Fruit fly (Drosophila melanogaster) whole organism, larva: ENCODE data around the gene Ptpa.
"Not testable (repeated sequence)": the region's sequence is repeated elsewhere in the genome, so short reads cannot be mapped to it uniquely, and the experiment has no call there.

Source experiments
- noc ChIP-seq: fragments of 200-800 bp; sonication (Bioruptor generic); optimal IDR thresholded peaks from 3 replicates; lab custom pipeline; 2019; ENCODE audit warnings: missing biosample characterization, mild to moderate bottlenecking, missing genetic modification characterization, moderate library complexity

Ptpa gene

DNA sequence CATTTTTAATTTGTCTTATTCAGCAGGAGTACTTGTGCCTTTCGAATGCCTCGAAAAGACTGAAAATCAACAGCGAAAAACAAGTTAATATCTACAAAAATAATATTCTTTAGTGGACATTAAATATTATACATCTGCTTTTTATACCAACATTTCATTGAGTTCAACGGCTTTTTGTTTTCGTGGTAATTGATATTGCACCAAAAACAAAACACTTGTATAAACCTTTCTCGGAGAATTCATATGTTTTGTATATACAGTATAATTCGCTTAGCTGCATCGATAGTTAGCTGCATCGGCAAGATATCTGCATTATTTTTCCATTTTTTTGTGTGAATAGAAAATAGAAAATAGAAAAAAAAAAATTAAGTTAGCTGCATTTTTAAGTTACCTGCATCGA, 11.6 kb downstream of the Ptpa start, which contains the start of gene CG42460:
CG42460 (minus strand) TSS at position 101 of the 400 bp plus-strand sequence.
- TF ChIP-seq noc (tag; lab: Kevin White, UChicago) = not testable (repeated sequence)

DNA sequence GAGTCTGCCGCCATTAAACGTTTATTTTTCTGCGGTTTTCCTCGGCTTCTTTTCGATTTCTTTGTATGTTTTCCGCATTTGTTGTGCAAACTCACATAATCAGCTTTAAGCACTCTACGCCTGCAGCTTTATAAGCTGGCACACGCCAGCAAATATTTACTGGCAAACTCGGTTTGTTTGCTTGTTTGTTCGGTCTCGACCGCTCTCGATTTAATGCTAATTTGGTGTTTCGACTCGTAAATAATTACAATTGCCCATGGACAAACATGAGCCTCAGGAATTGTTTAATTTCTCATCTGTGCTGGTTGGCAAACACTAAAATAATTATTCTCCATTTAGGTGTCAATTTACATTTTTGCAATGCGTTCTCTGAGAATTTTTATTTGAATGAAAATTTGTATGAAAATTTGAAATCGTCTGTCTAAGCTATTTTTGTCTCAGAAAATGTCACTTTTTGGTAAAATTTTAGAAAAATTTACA, 20.8 kb downstream of the Ptpa start, which contains the start of gene CG34175:
CG34175 (plus strand) TSS at position 430 of the 480 bp plus-strand sequence.
- TF ChIP-seq noc (tag; lab: Kevin White, UChicago) = no peak

DNA sequence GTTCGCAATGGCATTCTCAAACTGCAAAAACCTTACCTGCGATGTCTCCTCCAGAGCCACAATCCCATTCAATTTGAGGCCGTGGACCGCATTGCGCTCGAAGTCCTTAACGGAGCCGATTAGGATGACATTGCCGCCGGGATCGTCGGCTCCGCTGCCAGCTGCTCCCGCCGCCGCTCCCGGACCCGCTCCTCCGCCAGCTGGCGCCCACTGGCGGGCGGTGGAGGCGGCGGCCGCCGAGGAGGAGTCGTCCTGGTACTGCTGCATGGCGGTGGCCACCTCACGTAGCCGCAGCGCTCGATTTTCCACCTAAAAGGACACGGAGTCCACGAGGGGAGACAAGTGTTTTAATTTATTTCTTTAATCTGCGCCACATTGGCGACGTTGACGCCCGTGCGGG, 30.9 kb downstream of the Ptpa start:
- no peak for TF ChIP-seq noc (tag; lab: Kevin White, UChicago)

DNA sequence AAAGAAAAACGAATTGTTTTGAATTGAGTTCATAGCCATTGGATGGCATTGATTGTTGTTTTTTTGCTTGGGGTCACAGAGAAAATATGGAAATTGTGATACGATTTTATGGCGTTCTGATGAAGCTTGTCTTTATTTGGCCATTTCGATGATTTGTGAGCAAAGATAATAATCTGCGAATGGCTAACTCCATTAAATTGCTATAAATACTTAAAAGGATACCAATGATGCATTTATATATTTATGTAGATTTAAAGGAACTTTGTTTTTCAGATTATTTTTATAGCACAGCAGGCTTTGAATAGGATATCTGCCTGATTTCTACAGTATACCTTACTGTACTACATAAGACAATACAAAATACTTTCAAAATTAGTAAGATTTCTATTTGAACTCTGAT, 33.5 kb downstream of the Ptpa start, which contains the start of gene CG8840:
CG8840 (plus strand) TSS at position 301 of the 400 bp plus-strand sequence.
- no peak for TF ChIP-seq noc (tag; lab: Kevin White, UChicago)

DNA sequence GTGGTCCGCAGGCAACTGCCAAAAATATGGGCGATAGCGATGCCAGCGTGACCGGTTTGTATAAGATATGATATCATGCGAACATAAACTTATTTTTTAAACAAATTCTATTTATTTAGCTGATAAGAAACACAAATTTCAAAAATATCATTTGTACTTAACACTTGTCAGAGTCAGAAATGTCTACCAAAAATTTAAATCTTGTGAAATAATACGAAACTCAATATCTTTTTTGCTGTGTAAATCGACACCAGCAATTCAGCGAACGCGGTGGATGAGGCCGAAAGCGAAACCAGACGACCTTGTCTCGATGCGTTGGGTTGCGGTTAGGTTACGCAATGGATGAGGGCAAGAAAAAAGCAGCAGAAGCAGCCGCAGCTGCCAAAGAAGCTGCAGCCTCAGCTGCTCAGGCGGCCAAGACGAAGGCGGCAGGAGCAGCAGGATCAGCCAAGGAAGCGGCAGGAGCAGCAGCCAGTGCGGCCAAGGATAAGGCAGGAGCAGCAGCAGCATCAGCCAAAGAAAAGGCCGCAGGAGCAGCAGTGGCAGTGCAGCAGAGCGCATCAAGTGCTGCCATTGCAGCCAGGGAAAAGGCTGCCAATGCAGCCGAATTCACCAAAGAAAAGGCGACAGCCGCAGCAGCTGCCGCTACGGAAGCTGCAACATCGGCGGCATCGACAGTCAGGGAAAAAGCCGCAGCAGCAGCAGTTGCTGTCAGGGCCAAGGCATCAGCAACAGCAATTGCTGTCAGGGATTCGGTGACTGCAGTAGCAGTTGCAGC, 39.9 kb downstream of the Ptpa start, which contains the start of gene CG31952:
CG31952 (plus strand) TSS at position 167 of the 778 bp plus-strand sequence.
- TF ChIP-seq noc (tag; lab: Kevin White, UChicago) = peak; percentile 2

DNA sequence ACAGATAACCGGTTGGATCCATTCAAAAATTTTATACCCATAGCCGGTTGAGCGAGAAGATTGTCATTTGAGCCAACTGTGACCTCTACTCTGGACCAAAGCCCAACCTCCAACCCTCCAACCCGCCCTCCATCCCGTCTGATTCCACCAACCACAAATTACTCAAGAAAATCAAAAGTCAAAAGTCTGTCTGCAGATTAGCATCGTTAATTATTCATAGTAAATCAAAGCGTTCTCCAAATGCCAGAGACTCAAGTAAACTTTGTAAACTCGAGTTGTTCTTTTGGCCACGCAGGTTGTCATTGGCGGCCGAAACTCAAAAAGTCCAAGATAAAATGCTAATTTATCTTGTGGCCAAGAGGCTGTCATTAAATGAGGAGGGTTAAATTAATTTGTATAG, 40.8 kb downstream of the Ptpa start:
- TF ChIP-seq noc (tag; lab: Kevin White, UChicago) = no peak

DNA sequence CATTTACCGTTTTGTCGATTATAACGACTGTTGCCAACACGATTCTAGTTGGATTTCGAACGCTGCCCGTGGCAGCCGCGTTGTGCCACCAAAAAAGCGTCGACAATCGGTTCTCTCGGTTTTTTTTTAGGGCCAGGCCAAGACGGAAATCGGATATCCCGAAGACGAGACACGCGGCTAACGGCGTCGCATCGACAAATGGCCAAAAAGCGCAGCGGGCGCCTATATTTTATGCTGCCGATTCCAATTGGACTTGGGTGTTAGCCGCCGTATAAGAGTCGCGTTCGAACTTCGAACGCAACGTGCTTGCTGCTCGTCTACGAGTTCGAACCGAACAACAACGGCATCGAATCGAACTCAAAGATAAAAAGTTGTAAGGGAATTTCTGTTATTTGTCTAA, 46.0 kb downstream of the Ptpa start:
- TF ChIP-seq noc (tag; lab: Kevin White, UChicago) = no peak

DNA sequence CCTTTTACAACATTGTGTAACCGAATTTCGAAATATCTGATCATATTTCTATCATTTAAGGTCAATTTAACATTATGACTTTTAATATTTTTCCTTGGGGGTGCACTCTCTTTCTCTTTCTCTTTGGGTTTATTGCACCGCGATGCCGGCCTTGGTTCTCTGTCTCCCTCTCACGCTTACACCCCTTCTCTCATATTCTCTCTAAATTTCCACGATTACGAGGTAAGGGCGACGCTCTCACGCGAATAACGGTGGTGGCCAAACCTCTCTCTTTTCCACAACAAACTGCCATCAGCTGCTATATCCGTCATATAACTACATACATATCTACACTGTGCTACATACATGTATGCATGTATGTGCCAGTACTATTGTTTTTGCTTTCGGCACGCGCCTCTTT, 49.1 kb downstream of the Ptpa start:
- no peak for TF ChIP-seq noc (tag; lab: Kevin White, UChicago)

DNA sequence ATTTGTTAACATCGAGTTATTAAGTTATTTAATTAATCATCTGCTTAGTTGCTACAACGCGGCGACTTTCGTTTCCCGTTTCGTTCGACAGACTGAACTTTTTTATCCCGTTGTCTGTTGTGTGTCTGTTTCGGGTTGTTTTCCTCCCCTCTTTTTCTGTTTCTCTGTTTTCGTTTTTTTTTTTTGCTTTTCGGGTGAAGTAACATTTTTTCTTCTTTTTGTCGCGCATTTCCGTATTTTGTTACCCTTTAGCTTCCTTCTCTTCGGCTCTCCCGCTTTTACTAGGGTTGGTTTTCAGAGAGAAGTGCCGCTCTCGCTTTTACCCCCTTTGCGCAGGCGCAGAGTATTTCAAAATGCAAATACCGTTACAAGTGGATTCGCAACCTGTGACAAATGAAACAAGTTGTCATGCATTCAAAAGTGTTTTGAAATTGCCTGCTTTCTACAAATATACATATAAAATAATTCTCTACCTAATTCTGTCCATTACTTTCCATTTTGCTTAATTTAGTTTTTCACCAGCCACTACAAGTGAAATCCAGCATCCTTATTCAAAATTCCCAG, 49.9 kb downstream of the Ptpa start, which contains the start of gene Pgant2:
Pgant2 (minus strand) TSS at position 51 of the 564 bp plus-strand sequence.
- TF ChIP-seq noc (tag; lab: Kevin White, UChicago) = no peak
